Worm (Caenorhabditis elegans): ENCODE results near the gene cdc-25.4.

ce11 chrII:10202275-10202674 is 13.0 kb upstream of the cdc-25.4 start:
- peak in 1 of 2 experiments; percentile 26 for TF ChIP-seq efl-1 (optimal IDR thresholded peaks at IDR 0.05)
- peak in 1 of 2 experiments; percentile 47 for TF ChIP-seq efl-1 (GFP tag; optimal IDR thresholded peaks at IDR 0.05 in 1 of 2)
- TF ChIP-seq lin-39 (tag; optimal IDR thresholded peaks at IDR 0.05): no peak
- no peak for TF ChIP-seq jun-1 (tag; optimal IDR thresholded peaks at IDR 0.05)
- TF ChIP-seq elt-3 (tag; optimal IDR thresholded peaks at IDR 0.05): no peak

All from whole organism, L1 larva.